Worm (Caenorhabditis elegans) whole organism, L4 larva: ENCODE results near the gene C16C4.17.

Experiments used
- F49E8.2 ChIP-seq: sonication (generic microtip); optimal IDR thresholded peaks from 2 replicates; lab custom pipeline; 2016; ENCODE audit warnings: missing compliant biosample characterization, mild to moderate bottlenecking, missing genetic modification characterization, borderline replicate concordance
- ceh-62 ChIP-seq: sonication (generic microtip); optimal IDR thresholded peaks from 2 replicates; lab custom pipeline; 2017; ENCODE audit warnings: missing biosample characterization, missing genetic modification characterization
- mep-1 ChIP-seq: fragments of 150-350 bp; sonication (generic microtip); optimal IDR thresholded peaks from 3 replicates; lab custom pipeline; 2014; ENCODE audit warnings: missing biosample characterization, missing genetic modification characterization
- snpc-1.2 ChIP-seq: fragments of 200-800 bp; sonication (Bioruptor generic); IDR thresholded peaks from 2 replicates; pipeline ENCODE4 v1.3.6; 2022; ENCODE audit warnings: missing genetic modification reagents, missing genetic modification characterization, missing compliant biosample characterization
- snpc-4 ChIP-seq: fragments of 150-350 bp; optimal IDR thresholded peaks from 2 replicates; lab custom pipeline; 2014; ENCODE audit warnings: missing biosample characterization, missing genetic modification characterization
- zip-2 ChIP-seq: fragments of 150-350 bp; optimal IDR thresholded peaks from 2 replicates; lab custom pipeline; 2014; ENCODE audit warnings: missing biosample characterization, missing genetic modification characterization

ce11 chrII:1852503-1852902 is 11.9 kb upstream of the C16C4.17 start, which contains the start of gene C52E2.2:
- no peak for TF ChIP-seq zip-2 (tag; lab: Kevin White, UChicago)
- TF ChIP-seq F49E8.2: no peak
- TF ChIP-seq ceh-62: no peak
- TF ChIP-seq mep-1: no peak
- no peak for TF ChIP-seq snpc-4 (tag; lab: Kevin White, UChicago)
- TF ChIP-seq snpc-1.2 (GFP tag; lab: Robert Waterston, UW): no peak
